Worm (Caenorhabditis elegans): ENCODE data around the gene T05B11.4.

DNA sequence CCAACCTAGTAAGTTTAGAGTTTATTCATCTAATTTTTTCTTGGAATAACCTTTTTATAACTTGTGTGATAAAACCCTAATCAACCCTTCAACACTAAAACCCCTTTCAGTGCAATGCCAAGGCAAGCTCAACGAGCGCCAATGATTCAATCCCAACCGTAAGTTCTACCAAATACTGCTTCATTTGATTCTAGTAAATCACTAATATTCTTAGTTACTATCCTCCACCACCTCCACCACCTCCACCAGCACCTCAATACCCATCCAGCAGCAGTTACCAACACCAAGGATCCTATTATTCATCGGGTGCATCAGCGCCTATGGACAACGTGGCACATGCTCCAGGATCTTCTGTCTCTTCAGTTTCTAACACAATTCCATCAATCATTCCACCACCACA, 31.4 kb upstream of the T05B11.4 start:
- TF ChIP-seq elt-3 (tag; optimal IDR thresholded peaks at IDR 0.05) (no peak), nhr-76 (tag; optimal IDR thresholded peaks at IDR 0.05) (no peak), unc-39 (tag; optimal IDR thresholded peaks at IDR 0.05) (no peak), mep-1 (tag; optimal IDR thresholded peaks at IDR 0.05) (no peak), nhr-12 (tag; optimal IDR thresholded peaks at IDR 0.05) (no peak), lsy-2 (tag; optimal IDR thresholded peaks at IDR 0.05) (no peak)
